Fruit fly (Drosophila melanogaster) whole organism, embryonic: ENCODE results near the gene bab1.

Source experiments
- Atf3 ChIP-seq: fragments of 200-800 bp; sonication (Bioruptor generic); optimal IDR thresholded peaks from 3 replicates; lab custom pipeline; 2016; ENCODE audit warnings: missing biosample characterization, missing genetic modification characterization
- CG11504 ChIP-seq: fragments of 200-800 bp; sonication (Bioruptor generic); optimal IDR thresholded peaks from 3 replicates; lab custom pipeline; 2019; ENCODE audit warnings: missing biosample characterization, mild to moderate bottlenecking, missing genetic modification characterization, moderate library complexity
- CG1233 ChIP-seq: fragments of 200-800 bp; sonication (Bioruptor generic); optimal IDR thresholded peaks from 4 replicates; lab custom pipeline; 2018; ENCODE audit warnings: missing biosample characterization, mild to moderate bottlenecking, missing genetic modification characterization
- CG1602 ChIP-seq: fragments of 200-800 bp; sonication (Bioruptor generic); optimal IDR thresholded peaks from 3 replicates; lab custom pipeline; 2016; ENCODE audit warnings: missing biosample characterization, missing genetic modification characterization
- CG17359 ChIP-seq: fragments of 200-800 bp; sonication (Bioruptor generic); optimal IDR thresholded peaks from 3 replicates; lab custom pipeline; 2018; ENCODE audit warnings: missing biosample characterization, mild to moderate bottlenecking, missing genetic modification characterization, moderate library complexity
- CG18764 ChIP-seq: fragments of 200-800 bp; sonication (Bioruptor generic); optimal IDR thresholded peaks from 3 replicates; lab custom pipeline; 2016; ENCODE audit warnings: missing biosample characterization, missing genetic modification characterization
- CG2678 ChIP-seq: fragments of 200-800 bp; sonication (Bioruptor generic); optimal IDR thresholded peaks from 3 replicates; lab custom pipeline; 2019; ENCODE audit warnings: missing biosample characterization, mild to moderate bottlenecking, missing genetic modification characterization, moderate library complexity
- CG32772 ChIP-seq: fragments of 200-800 bp; sonication (Bioruptor generic); IDR thresholded peaks from 2 replicates; pipeline ENCODE4 v1.3.6; 2022; ENCODE audit warnings: missing biosample characterization, missing genetic modification characterization
- CG34422 ChIP-seq: fragments of 200-800 bp; sonication (Bioruptor generic); IDR thresholded peaks from 3 replicates; pipeline ENCODE4 v1.3.6; 2022; ENCODE audit warnings: missing biosample characterization, missing genetic modification characterization
- CG4424 ChIP-seq: fragments of 200-800 bp; sonication (Bioruptor generic); optimal IDR thresholded peaks from 3 replicates; lab custom pipeline; 2016; ENCODE audit warnings: missing biosample characterization, missing genetic modification characterization
- CG4820 ChIP-seq: fragments of 200-800 bp; sonication (Bioruptor generic); optimal IDR thresholded peaks from 3 replicates; lab custom pipeline; 2016; ENCODE audit warnings: missing biosample characterization, missing genetic modification characterization
- CG7372 ChIP-seq: fragments of 200-800 bp; sonication (Bioruptor generic); IDR thresholded peaks from 2 replicates; pipeline ENCODE4 v1.3.6; 2022; ENCODE audit warnings: missing biosample characterization, missing genetic modification characterization
- CG8089 ChIP-seq: fragments of 200-800 bp; sonication (Bioruptor generic); optimal IDR thresholded peaks from 3 replicates; lab custom pipeline; 2016; ENCODE audit warnings: missing biosample characterization, missing genetic modification characterization
- CG8290 ChIP-seq, 3 experiments: fragments of 200-800 bp; sonication (Bioruptor generic); optimal IDR thresholded peaks; 2 replicates each; lab custom pipeline; 2016 to 2019; ENCODE audit warnings: missing biosample characterization in 3 of 3, missing genetic modification characterization in 3 of 3, mild to moderate bottlenecking in 2 of 3, moderate library complexity in 1 of 3
- CG8924 ChIP-seq: fragments of 200-800 bp; optimal IDR thresholded peaks from 3 replicates; lab custom pipeline; 2019; ENCODE audit warnings: missing biosample characterization, mild to moderate bottlenecking, missing genetic modification characterization, moderate library complexity
- CG9437 ChIP-seq: fragments of 200-800 bp; sonication (Bioruptor generic); optimal IDR thresholded peaks from 2 replicates; lab custom pipeline; 2018; ENCODE audit warnings: missing biosample characterization, mild to moderate bottlenecking, missing genetic modification characterization
- D19A ChIP-seq: fragments of 200-800 bp; optimal IDR thresholded peaks from 3 replicates; lab custom pipeline; 2019; ENCODE audit warnings: missing biosample characterization, mild to moderate bottlenecking, missing genetic modification characterization, moderate library complexity
- Deaf1 ChIP-seq: fragments of 200-800 bp; optimal IDR thresholded peaks from 3 replicates; lab custom pipeline; 2019; ENCODE audit warnings: missing biosample characterization, mild to moderate bottlenecking, missing genetic modification characterization, moderate library complexity
- Doc2 ChIP-seq: fragments of 200-800 bp; sonication (Bioruptor generic); IDR thresholded peaks from 2 replicates; pipeline ENCODE4 v1.3.6; 2022; ENCODE audit warnings: missing biosample characterization, missing genetic modification characterization
- Drgx ChIP-seq: fragments of 200-800 bp; sonication (Bioruptor generic); IDR thresholded peaks from 2 replicates; pipeline ENCODE4 v1.3.6; 2022; ENCODE audit warnings: missing biosample characterization, missing genetic modification characterization
- Ets65A ChIP-seq: fragments of 200-800 bp; sonication (Bioruptor generic); peaks from one replicate; lab custom pipeline; 2016; ENCODE audit warnings: missing biosample characterization, missing genetic modification characterization
- Gug ChIP-seq: fragments of 200-800 bp; sonication (Bioruptor generic); IDR thresholded peaks from 4 replicates; pipeline ENCODE4 v1.3.6; 2022; ENCODE audit warnings: missing biosample characterization, missing genetic modification characterization
- HmgD ChIP-seq: fragments of 200-800 bp; sonication (Bioruptor generic); optimal IDR thresholded peaks from 3 replicates; lab custom pipeline; 2016; ENCODE audit warnings: missing biosample characterization, missing genetic modification characterization
- Lpt ChIP-seq: fragments of >200 bp; optimal IDR thresholded peaks from 2 replicates; lab custom pipeline; 2018; ENCODE audit warnings: missing biosample characterization, missing genetic modification characterization
- Mad ChIP-seq: fragments of 200-800 bp; sonication (Bioruptor generic); optimal IDR thresholded peaks from 2 replicates; lab custom pipeline; 2016; ENCODE audit warnings: missing biosample characterization, missing genetic modification characterization
- Oaz ChIP-seq: fragments of 200-800 bp; sonication (Bioruptor generic); IDR thresholded peaks from 2 replicates; pipeline ENCODE4 v1.3.6; 2022; ENCODE audit warnings: missing biosample characterization, missing genetic modification characterization
- Pdp1 ChIP-seq, 2 experiments: fragments of 200-800 bp; sonication (Bioruptor generic); optimal IDR thresholded peaks; 3 replicates each; lab custom pipeline; 2016; ENCODE audit warnings: missing biosample characterization in 2 of 2, missing genetic modification characterization in 2 of 2, mild to moderate bottlenecking in 1 of 2, moderate library complexity in 1 of 2
- Rx ChIP-seq: fragments of 200-800 bp; sonication (Bioruptor generic); IDR thresholded peaks from 2 replicates; pipeline ENCODE4 v1.3.6; 2022; ENCODE audit warnings: missing biosample characterization, missing genetic modification characterization
- Sox102F ChIP-seq: fragments of 200-800 bp; sonication (Bioruptor generic); optimal IDR thresholded peaks from 2 replicates; lab custom pipeline; 2018; ENCODE audit warnings: missing biosample characterization, mild to moderate bottlenecking, missing genetic modification characterization, moderate library complexity
- ab ChIP-seq: fragments of 200-800 bp; sonication (Bioruptor generic); optimal IDR thresholded peaks from 2 replicates; lab custom pipeline; 2016; ENCODE audit warnings: missing biosample characterization, missing genetic modification characterization
- bab2 ChIP-seq: fragments of 200-800 bp; sonication (Bioruptor generic); optimal IDR thresholded peaks from 2 replicates; lab custom pipeline; 2016; ENCODE audit warnings: missing biosample characterization, missing genetic modification characterization
- bsh ChIP-seq, 2 experiments: fragments of 200-800 bp; sonication (Bioruptor generic); optimal IDR thresholded peaks; 2 replicates each; lab custom pipeline; 2017 to 2018; ENCODE audit warnings: mild to moderate bottlenecking in 2 of 2, missing biosample characterization in 2 of 2, missing genetic modification characterization in 2 of 2, moderate library complexity in 1 of 2
- cg ChIP-seq: fragments of 200-800 bp; sonication (Bioruptor generic); optimal IDR thresholded peaks from 3 replicates; lab custom pipeline; 2019; ENCODE audit warnings: missing biosample characterization, mild to moderate bottlenecking, missing genetic modification characterization, moderate library complexity
- dati ChIP-seq: fragments of 200-800 bp; sonication (Bioruptor generic); IDR thresholded peaks from 2 replicates; pipeline ENCODE4 v1.3.6; 2022; ENCODE audit warnings: missing biosample characterization, missing genetic modification characterization
- ems ChIP-seq: fragments of 200-800 bp; sonication (Bioruptor generic); optimal IDR thresholded peaks from 3 replicates; lab custom pipeline; 2016; ENCODE audit warnings: missing biosample characterization, missing genetic modification characterization
- fd102C ChIP-seq: fragments of 200-800 bp; sonication (Bioruptor generic); optimal IDR thresholded peaks from 2 replicates; lab custom pipeline; 2018; ENCODE audit warnings: missing biosample characterization, mild to moderate bottlenecking, missing genetic modification characterization, moderate library complexity
- fd3F ChIP-seq: fragments of 200-800 bp; sonication (Bioruptor generic); optimal IDR thresholded peaks from 2 replicates; lab custom pipeline; 2018; ENCODE audit warnings: missing biosample characterization, mild to moderate bottlenecking, missing genetic modification characterization, moderate library complexity
- gem ChIP-seq: fragments of 200-800 bp; sonication (Bioruptor generic); optimal IDR thresholded peaks from 2 replicates; lab custom pipeline; 2019; ENCODE audit warnings: missing biosample characterization, mild to moderate bottlenecking, missing genetic modification characterization, moderate library complexity
- gt ChIP-seq: fragments of 200-800 bp; sonication (Bioruptor generic); IDR thresholded peaks from 2 replicates; pipeline ENCODE4 v1.3.6; 2022; ENCODE audit warnings: missing biosample characterization, missing genetic modification characterization
- h ChIP-seq: fragments of >200 bp; optimal IDR thresholded peaks from 2 replicates; lab custom pipeline; 2017
- hb ChIP-seq: fragments of 200-800 bp; sonication (Bioruptor generic); IDR thresholded peaks from 3 replicates; pipeline ENCODE4 v1.3.6; 2022; ENCODE audit warnings: missing biosample characterization, missing genetic modification characterization; ENCODE audit not compliant: partially characterized antibody
- insv ChIP-seq, 2 experiments: fragments of 200-800 bp; sonication (Bioruptor generic); optimal IDR thresholded peaks; 3 replicates each; lab custom pipeline; 2016 to 2018; ENCODE audit warnings: missing biosample characterization in 2 of 2, missing genetic modification characterization in 2 of 2
- mirr ChIP-seq: fragments of 200-800 bp; sonication (Bioruptor generic); optimal IDR thresholded peaks from 3 replicates; lab custom pipeline; 2018; ENCODE audit warnings: missing biosample characterization, mild to moderate bottlenecking, missing genetic modification characterization
- nom ChIP-seq: fragments of 200-800 bp; sonication (Bioruptor generic); optimal IDR thresholded peaks from 2 replicates; lab custom pipeline; 2017; ENCODE audit warnings: missing biosample characterization, missing genetic modification characterization, mild to moderate bottlenecking, moderate library complexity, missing genetic modification reagents
- psq ChIP-seq: fragments of 200-800 bp; sonication (Bioruptor generic); optimal IDR thresholded peaks from 2 replicates; lab custom pipeline; 2017; ENCODE audit warnings: missing biosample characterization, missing genetic modification characterization
- sens ChIP-seq: fragments of 200-800 bp; sonication (Bioruptor generic); peaks from one replicate; lab custom pipeline; 2016; ENCODE audit warnings: missing biosample characterization, missing genetic modification characterization
- sisA ChIP-seq: fragments of 200-800 bp; sonication (Bioruptor generic); IDR thresholded peaks from 2 replicates; pipeline ENCODE4 v1.3.6; 2022; ENCODE audit warnings: missing biosample characterization, missing genetic modification characterization
- sob ChIP-seq: fragments of 200-800 bp; sonication (Bioruptor generic); IDR thresholded peaks from 2 replicates; pipeline ENCODE4 v1.3.6; 2022; ENCODE audit warnings: missing biosample characterization, missing genetic modification characterization
- tgo ChIP-seq: fragments of 200-800 bp; sonication (Bioruptor generic); IDR thresholded peaks from 3 replicates; pipeline ENCODE4 v1.3.6; 2022; ENCODE audit warnings: missing biosample characterization, missing genetic modification characterization
- vvl ChIP-seq: fragments of 200-800 bp; sonication (Bioruptor generic); IDR thresholded peaks from 2 replicates; pipeline ENCODE4 v1.3.6; 2022; ENCODE audit warnings: missing biosample characterization, missing genetic modification characterization
- zen ChIP-seq: fragments of 200-800 bp; sonication (Bioruptor generic); optimal IDR thresholded peaks from 3 replicates; lab custom pipeline; 2018; ENCODE audit warnings: missing biosample characterization, mild to moderate bottlenecking, missing genetic modification characterization, moderate library complexity
- zf30C ChIP-seq: fragments of 200-800 bp; sonication (Bioruptor generic); optimal IDR thresholded peaks from 3 replicates; lab custom pipeline; 2018; ENCODE audit warnings: missing biosample characterization, mild to moderate bottlenecking, missing genetic modification characterization

bab1 gene

DNA sequence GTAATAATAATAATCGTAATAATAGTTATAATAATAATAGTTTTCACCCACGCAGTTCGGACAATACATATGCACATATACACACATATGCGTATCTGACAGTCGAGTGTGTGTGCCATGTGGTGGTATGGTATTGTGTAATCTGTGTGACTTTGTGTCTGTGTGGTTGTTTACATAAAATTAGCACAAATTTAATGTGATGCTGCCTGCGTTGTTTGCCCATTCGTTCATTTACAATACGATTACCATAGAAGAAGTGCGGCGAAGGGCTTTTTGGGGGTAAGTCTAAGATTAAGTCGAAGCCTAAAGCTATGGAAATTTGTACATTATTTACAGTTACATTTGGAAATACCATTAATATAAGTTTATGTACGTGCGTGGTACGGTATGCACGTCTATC is 39.6 kb upstream of the bab1 start (continued):
- TF ChIP-seq fd102C (no peak), Lpt (GFP tag; lab: Kevin White, UChicago) (no peak), CG4820 (GFP tag; lab: Kevin White, UChicago) (no peak), Rx (GFP tag; lab: Robert Waterston, UW) (no peak), Deaf1 (no peak), CG2678 (tag; lab: Kevin White, UChicago) (peak; percentile 9), dati (GFP tag; lab: Robert Waterston, UW) (no peak), sisA (GFP tag; lab: Robert Waterston, UW) (no peak), CG9437 (GFP tag; lab: Kevin White, UChicago) (no peak), Doc2 (no peak), ab (GFP tag; lab: Kevin White, UChicago) (no peak), CG1602 (GFP tag; lab: Kevin White, UChicago) (no peak), D19A (tag; lab: Kevin White, UChicago) (no peak), zf30C (GFP tag; lab: Kevin White, UChicago) (no peak), CG17359 (tag; lab: Kevin White, UChicago) (peak; percentile 5), sob (GFP tag; lab: Robert Waterston, UW) (0 out of 2 replicates have a peak, but pooled peaks have one; percentile 6), nom (GFP tag; lab: Kevin White, UChicago) (no peak), bab2 (GFP tag; lab: Kevin White, UChicago) (no peak), gem (tag; lab: Kevin White, UChicago) (no peak), cg (GFP tag; lab: Kevin White, UChicago) (peak; percentile 34), psq (GFP tag; lab: Kevin White, UChicago) (no peak), sens (no peak), Pdp1 (GFP tag; optimal IDR thresholded peaks at IDR 0.05; lab: Kevin White, UChicago) (peak in 1 of 2 experiments; percentile 55), Sox102F (no peak), Mad (GFP tag; lab: Kevin White, UChicago) (no peak), Drgx (no peak), CG8089 (GFP tag; lab: Kevin White, UChicago) (no peak), CG34422 (GFP tag; lab: Robert Waterston, UW) (no peak), bsh (GFP tag; optimal IDR thresholded peaks at IDR 0.05; lab: Kevin White, UChicago) (no peak), HmgD (GFP tag; lab: Kevin White, UChicago) (no peak), tgo (no peak), zen (no peak), CG8924 (tag; lab: Kevin White, UChicago) (no peak), h (lab: Kevin White, UChicago) (no peak), Oaz (GFP tag; lab: Robert Waterston, UW) (no peak), Atf3 (no peak), Gug (GFP tag; lab: Robert Waterston, UW) (no peak), mirr (GFP tag; lab: Kevin White, UChicago) (no peak), gt (GFP tag; lab: Robert Waterston, UW) (no peak), vvl (GFP tag; lab: Robert Waterston, UW) (0 out of 2 replicates have a peak, but pooled peaks have one; percentile 9), CG7372 (no peak), CG32772 (GFP tag; lab: Robert Waterston, UW) (no peak), Ets65A (GFP tag; lab: Kevin White, UChicago) (peak; percentile 1), insv (GFP tag; optimal IDR thresholded peaks at IDR 0.05; lab: Kevin White, UChicago) (no peak), CG1233 (GFP tag; lab: Kevin White, UChicago) (peak; percentile 1), CG8290 (GFP tag; optimal IDR thresholded peaks at IDR 0.05; lab: Kevin White, UChicago) (no peak), CG8290 (tag; optimal IDR thresholded peaks at IDR 0.05; lab: Kevin White, UChicago) (peak in 1 of 2 experiments; percentile 32), CG11504 (tag; lab: Kevin White, UChicago) (peak; percentile 1), ems (no peak), CG4424 (GFP tag; lab: Kevin White, UChicago) (no peak), hb (GFP tag; lab: Robert Waterston, UW) (no peak), fd3F (GFP tag; lab: Kevin White, UChicago) (no peak), CG18764 (GFP tag; lab: Kevin White, UChicago) (no peak)
